Worm (Caenorhabditis elegans) whole organism, young adult: ENCODE measurements around the gene pir-2.
A peak's percentile ranks its signal among the peaks of the same experiment; 100 is the strongest.

Experiments used
- B0019.2 ChIP-seq: fragments of 200-800 bp; sonication (Bioruptor generic); conservative IDR thresholded peaks from 2 replicates; pipeline ENCODE4 v1.3.6; 2022; ENCODE audit warnings: missing genetic modification reagents, missing genetic modification characterization, missing compliant biosample characterization
- B0261.1 ChIP-seq: sonication (generic microtip); optimal IDR thresholded peaks from 2 replicates; lab custom pipeline; 2016; ENCODE audit warnings: mild to moderate bottlenecking, missing genetic modification characterization, moderate library complexity, missing compliant biosample characterization
- B0336.3 ChIP-seq: fragments of 200-800 bp; sonication (Bioruptor generic); IDR thresholded peaks from 2 replicates; pipeline ENCODE4 v1.3.6; 2022; ENCODE audit warnings: missing genetic modification characterization, missing compliant biosample characterization
- C17E4.6 ChIP-seq: fragments of 200-800 bp; sonication (Bioruptor generic); IDR thresholded peaks from 2 replicates; pipeline ENCODE4 v1.3.6; 2022; ENCODE audit warnings: missing genetic modification reagents, missing genetic modification characterization, missing compliant biosample characterization
- F10E7.11 ChIP-seq: sonication (generic microtip); optimal IDR thresholded peaks from 2 replicates; lab custom pipeline; 2017; ENCODE audit warnings: mild to moderate bottlenecking, missing genetic modification characterization, moderate library complexity, missing compliant biosample characterization
- F22D6.2 ChIP-seq: sonication (generic microtip); optimal IDR thresholded peaks from 2 replicates; lab custom pipeline; 2016; ENCODE audit warnings: mild to moderate bottlenecking, missing genetic modification characterization, missing compliant biosample characterization
- F55B11.4 ChIP-seq: sonication (generic microtip); optimal IDR thresholded peaks from 2 replicates; lab custom pipeline; 2016; ENCODE audit warnings: missing compliant biosample characterization, missing genetic modification characterization, borderline replicate concordance; ENCODE audit not compliant: insufficient read depth
- F57A8.1 ChIP-seq: fragments of 200-800 bp; sonication (Bioruptor generic); optimal IDR thresholded peaks from 2 replicates; lab custom pipeline; 2018; ENCODE audit warnings: mild to moderate bottlenecking, missing genetic modification characterization, moderate library complexity, missing compliant biosample characterization
- T07F8.4 ChIP-seq: sonication (generic microtip); optimal IDR thresholded peaks from 2 replicates; lab custom pipeline; 2016; ENCODE audit warnings: mild to moderate bottlenecking, missing genetic modification characterization, moderate library complexity, missing compliant biosample characterization
- T26A5.8 ChIP-seq: sonication (generic microtip); optimal IDR thresholded peaks from 2 replicates; lab custom pipeline; 2016; ENCODE audit warnings: missing genetic modification characterization, missing compliant biosample characterization
- Y67H2A.10 ChIP-seq: fragments of 200-800 bp; sonication (Bioruptor generic); conservative IDR thresholded peaks from 2 replicates; pipeline ENCODE4 v1.3.6; 2022; ENCODE audit warnings: missing genetic modification reagents, missing genetic modification characterization, missing compliant biosample characterization
- Y79H2A.3 ChIP-seq: fragments of 200-800 bp; sonication (Bioruptor generic); conservative IDR thresholded peaks from 2 replicates; pipeline ENCODE4 v1.3.6; 2022; ENCODE audit warnings: missing genetic modification reagents, missing genetic modification characterization, missing compliant biosample characterization
- Y95B8A.8 ChIP-seq: fragments of 200-800 bp; sonication (Bioruptor generic); IDR thresholded peaks from 2 replicates; pipeline ENCODE4 v1.3.6; 2022; ENCODE audit warnings: missing genetic modification reagents, missing genetic modification characterization, missing compliant biosample characterization
- akir-1 ChIP-seq: fragments of 200-800 bp; sonication (Bioruptor generic); optimal IDR thresholded peaks from 2 replicates; lab custom pipeline; 2018; ENCODE audit warnings: mild to moderate bottlenecking, missing genetic modification characterization, moderate library complexity, missing compliant biosample characterization
- aptf-2 ChIP-seq: fragments of 200-800 bp; sonication (Bioruptor generic); conservative IDR thresholded peaks from 2 replicates; pipeline ENCODE4 v1.3.6; 2022; ENCODE audit warnings: missing genetic modification reagents, missing genetic modification characterization, missing compliant biosample characterization
- atf-7 ChIP-seq: sonication (generic microtip); optimal IDR thresholded peaks from 2 replicates; lab custom pipeline; 2017; ENCODE audit warnings: mild to moderate bottlenecking, missing genetic modification characterization, missing compliant biosample characterization
- athp-1 ChIP-seq: sonication (generic microtip); optimal IDR thresholded peaks from 2 replicates; lab custom pipeline; 2017; ENCODE audit warnings: mild to moderate bottlenecking, missing genetic modification characterization, missing compliant biosample characterization
- attf-6 ChIP-seq: fragments of 200-800 bp; sonication (Bioruptor generic); IDR thresholded peaks from 2 replicates; pipeline ENCODE4 v1.3.6; 2022; ENCODE audit warnings: missing genetic modification reagents, missing genetic modification characterization, missing compliant biosample characterization
- bed-1 ChIP-seq: fragments of 200-800 bp; sonication (Bioruptor generic); IDR thresholded peaks from 2 replicates; pipeline ENCODE4 v1.3.6; 2022; ENCODE audit warnings: missing genetic modification reagents, missing genetic modification characterization, missing compliant biosample characterization
- bed-2 ChIP-seq: fragments of 200-800 bp; sonication (Bioruptor generic); IDR thresholded peaks from 2 replicates; pipeline ENCODE4 v1.3.6; 2022; ENCODE audit warnings: missing genetic modification reagents, missing genetic modification characterization, missing compliant biosample characterization
- ccch-3 ChIP-seq: fragments of 200-800 bp; sonication (Bioruptor generic); optimal IDR thresholded peaks from 2 replicates; lab custom pipeline; 2018; ENCODE audit warnings: mild to moderate bottlenecking, missing genetic modification characterization, missing compliant biosample characterization
- ceh-27 ChIP-seq: fragments of 200-800 bp; sonication (Bioruptor generic); optimal IDR thresholded peaks from 2 replicates; lab custom pipeline; 2018; ENCODE audit warnings: mild to moderate bottlenecking, missing genetic modification characterization, moderate library complexity, missing compliant biosample characterization
- dox-1 ChIP-seq: fragments of 200-800 bp; sonication (Bioruptor generic); IDR thresholded peaks from 2 replicates; pipeline ENCODE4 v1.3.6; 2022; ENCODE audit warnings: missing genetic modification reagents, missing genetic modification characterization, missing compliant biosample characterization
- efl-1 ChIP-seq: fragments of 150-350 bp; optimal IDR thresholded peaks from 2 replicates; lab custom pipeline; 2014; ENCODE audit warnings: missing biosample characterization, missing genetic modification reagents, missing genetic modification characterization
- egl-44 ChIP-seq: fragments of 200-800 bp; sonication (Bioruptor generic); IDR thresholded peaks from 2 replicates; pipeline ENCODE4 v1.3.6; 2022; ENCODE audit warnings: missing genetic modification reagents, missing genetic modification characterization, missing compliant biosample characterization
- hlh-12 ChIP-seq: sonication (generic microtip); optimal IDR thresholded peaks from 2 replicates; lab custom pipeline; 2016; ENCODE audit warnings: missing genetic modification characterization, missing compliant biosample characterization
- hmg-20 ChIP-seq: fragments of 200-800 bp; sonication (Bioruptor generic); IDR thresholded peaks from 2 replicates; pipeline ENCODE4 v1.3.6; 2022; ENCODE audit warnings: missing genetic modification reagents, missing genetic modification characterization, missing compliant biosample characterization
- hrde-1 ChIP-seq: sonication (generic microtip); optimal IDR thresholded peaks from 2 replicates; lab custom pipeline; 2016; ENCODE audit warnings: missing genetic modification characterization, mild to moderate bottlenecking, missing compliant biosample characterization, moderate library complexity, missing genotype, missing genetic modification reagents, borderline replicate concordance
- hsf-1 ChIP-seq: fragments of 200-800 bp; sonication (Bioruptor generic); IDR thresholded peaks from 2 replicates; pipeline ENCODE4 v1.3.6; 2022; ENCODE audit warnings: missing genetic modification reagents, missing genetic modification characterization, missing compliant biosample characterization
- let-526 ChIP-seq: fragments of 200-800 bp; sonication (Bioruptor generic); IDR thresholded peaks from 2 replicates; pipeline ENCODE4 v1.3.6; 2022; ENCODE audit warnings: missing genetic modification reagents, missing genetic modification characterization, missing compliant biosample characterization
- lin-35 ChIP-seq, 3 experiments: fragments of 150-350 bp in 2 of 3; sonication (generic microtip) in 1 of 3; optimal IDR thresholded peaks; 2 replicates each; lab custom pipeline; 2014 to 2018; ENCODE audit warnings: missing biosample characterization in 3 of 3, missing genetic modification characterization in 3 of 3, missing genetic modification reagents in 3 of 3
- lin-40 ChIP-seq: sonication (generic microtip); optimal IDR thresholded peaks from 2 replicates; lab custom pipeline; 2016; ENCODE audit warnings: missing genetic modification characterization, mild to moderate bottlenecking, missing compliant biosample characterization, missing genotype, missing genetic modification reagents
- lin-54 ChIP-seq: fragments of 200-800 bp; sonication (Bioruptor generic); optimal IDR thresholded peaks from 2 replicates; lab custom pipeline; 2018; ENCODE audit warnings: mild to moderate bottlenecking, missing genetic modification characterization, missing compliant biosample characterization
- mcd-1 ChIP-seq: fragments of 200-800 bp; sonication (Bioruptor generic); IDR thresholded peaks from 2 replicates; pipeline ENCODE4 v1.3.6; 2022; ENCODE audit warnings: missing genetic modification reagents, missing genetic modification characterization, missing compliant biosample characterization
- mes-4 ChIP-seq: sonication (generic microtip); optimal IDR thresholded peaks from 2 replicates; lab custom pipeline; 2016; ENCODE audit warnings: missing genotype, missing genetic modification characterization, missing compliant biosample characterization
- mxl-1 ChIP-seq: sonication (generic microtip); optimal IDR thresholded peaks from 2 replicates; lab custom pipeline; 2016; ENCODE audit warnings: missing genetic modification characterization, missing compliant biosample characterization
- nhr-120 ChIP-seq: fragments of 200-800 bp; sonication (Bioruptor generic); IDR thresholded peaks from 2 replicates; pipeline ENCODE4 v1.3.6; 2022; ENCODE audit warnings: missing genetic modification characterization, missing compliant biosample characterization
- pbrm-1 ChIP-seq: fragments of 200-800 bp; sonication (Bioruptor generic); IDR thresholded peaks from 2 replicates; pipeline ENCODE4 v1.3.6; 2022; ENCODE audit warnings: missing genetic modification reagents, missing genetic modification characterization, missing compliant biosample characterization
- snpc-1.3 ChIP-seq: sonication (generic microtip); optimal IDR thresholded peaks from 2 replicates; lab custom pipeline; 2017; ENCODE audit warnings: missing genetic modification characterization, mild to moderate bottlenecking, missing compliant biosample characterization, antibody characterized with exemption, moderate library complexity, missing genotype, missing genetic modification reagents; ENCODE audit not compliant: insufficient read depth
- snpc-3.4 ChIP-seq: sonication (generic microtip); optimal IDR thresholded peaks from 2 replicates; lab custom pipeline; 2017; ENCODE audit warnings: missing genetic modification characterization, mild to moderate bottlenecking, missing compliant biosample characterization, antibody characterized with exemption, moderate library complexity, missing genotype, missing genetic modification reagents
- somi-1 ChIP-seq: fragments of 200-800 bp; sonication (Bioruptor generic); optimal IDR thresholded peaks from 2 replicates; lab custom pipeline; 2018; ENCODE audit warnings: mild to moderate bottlenecking, missing genetic modification characterization, missing compliant biosample characterization
- unc-62 ChIP-seq: fragments of 150-350 bp; optimal IDR thresholded peaks from 2 replicates; lab custom pipeline; 2014; ENCODE audit warnings: missing biosample characterization, missing genetic modification reagents, missing genetic modification characterization
- xnd-1 ChIP-seq: sonication (generic microtip); optimal IDR thresholded peaks from 2 replicates; lab custom pipeline; 2016; ENCODE audit warnings: missing genotype, missing genetic modification reagents, missing genetic modification characterization, missing compliant biosample characterization
- ztf-18 ChIP-seq: sonication (generic microtip); optimal IDR thresholded peaks from 2 replicates; lab custom pipeline; 2016; ENCODE audit warnings: missing genotype, mild to moderate bottlenecking, missing genetic modification characterization, missing compliant biosample characterization
- ztf-22 ChIP-seq: fragments of 200-800 bp; sonication (Bioruptor generic); optimal IDR thresholded peaks from 2 replicates; lab custom pipeline; 2018; ENCODE audit warnings: mild to moderate bottlenecking, missing genetic modification characterization, moderate library complexity, missing compliant biosample characterization
- ztf-25 ChIP-seq: fragments of 200-800 bp; sonication (Bioruptor generic); IDR thresholded peaks from 2 replicates; pipeline ENCODE4 v1.3.6; 2022; ENCODE audit warnings: missing genetic modification reagents, missing genetic modification characterization, missing compliant biosample characterization
- ztf-26 ChIP-seq: sonication (generic microtip); optimal IDR thresholded peaks from 2 replicates; lab custom pipeline; 2017; ENCODE audit warnings: missing genetic modification characterization, missing compliant biosample characterization
- ztf-28 ChIP-seq: fragments of 200-800 bp; sonication (Bioruptor generic); IDR thresholded peaks from 2 replicates; pipeline ENCODE4 v1.3.6; 2022; ENCODE audit warnings: missing genetic modification reagents, missing genetic modification characterization, missing compliant biosample characterization

The pir-2 gene

ce11 chrIII:9393114-9393780 is 50.2 kb downstream of the pir-2 start, which contains the start of the genes gpr-2 and rgr-1 (continued):
- TF ChIP-seq ceh-27 (no peak), mxl-1 (tag; lab: Kevin White, UChicago) (no peak), egl-44 (GFP tag; lab: Robert Waterston, UW) (no peak), lin-54 (GFP tag; lab: Kevin White, UChicago) (peak; percentile 83), ztf-28 (GFP tag; lab: Robert Waterston, UW) (no peak), ztf-18 (tag; lab: Kevin White, UChicago) (peak; percentile 60), akir-1 (GFP tag; lab: Kevin White, UChicago) (no peak), F10E7.11 (tag; lab: Kevin White, UChicago) (no peak), lin-40 (tag; lab: Kevin White, UChicago) (no peak), Y79H2A.3 (GFP tag; lab: Robert Waterston, UW) (peak; percentile 56; the same call in 1 of the 2 replicates), ztf-22 (GFP tag; lab: Kevin White, UChicago) (no peak), mes-4 (tag; lab: Kevin White, UChicago) (no peak), B0019.2 (GFP tag; lab: Robert Waterston, UW) (peak; percentile 79), hmg-20 (no peak), C17E4.6 (GFP tag; lab: Robert Waterston, UW) (peak; percentile 85), aptf-2 (0 out of 2 replicates have a peak, but pooled peaks have one; percentile 44), dox-1 (peak; percentile 86), attf-6 (GFP tag; lab: Robert Waterston, UW) (peak; percentile 54; the same call in 1 of the 2 replicates), Y95B8A.8 (GFP tag; lab: Robert Waterston, UW) (peak; percentile 86), hlh-12 (tag; lab: Kevin White, UChicago) (no peak), somi-1 (GFP tag; lab: Kevin White, UChicago) (no peak), ccch-3 (GFP tag; lab: Kevin White, UChicago) (no peak), bed-2 (GFP tag; lab: Robert Waterston, UW) (no peak), F57A8.1 (no peak), F55B11.4 (no peak), hsf-1 (GFP tag; lab: Robert Waterston, UW) (peak; percentile 90), bed-1 (no peak), hrde-1 (tag; lab: Kevin White, UChicago) (no peak), pbrm-1 (GFP tag; lab: Robert Waterston, UW) (peak; percentile 57; the same call in 1 of the 2 replicates), snpc-1.3 (tag; lab: Kevin White, UChicago) (peak; percentile 23), nhr-120 (GFP tag; lab: Robert Waterston, UW) (no peak), unc-62 (GFP tag; lab: Kevin White, UChicago) (no peak), snpc-3.4 (tag; lab: Kevin White, UChicago) (peak; percentile 80), athp-1 (tag; lab: Kevin White, UChicago) (no peak), lin-35 (GFP tag; optimal IDR thresholded peaks at IDR 0.05; lab: Kevin White, UChicago) (peak in 2 of 3 experiments; percentile 44 to 63), T26A5.8 (tag; lab: Kevin White, UChicago) (no peak), let-526 (GFP tag; lab: Robert Waterston, UW) (no peak), B0336.3 (GFP tag; lab: Robert Waterston, UW) (peak; percentile 56; the same call in 1 of the 2 replicates), Y67H2A.10 (GFP tag; lab: Robert Waterston, UW) (0 out of 2 replicates have a peak, but pooled peaks have one; percentile 37), B0261.1 (tag; lab: Kevin White, UChicago) (no peak), F22D6.2 (tag; lab: Kevin White, UChicago) (no peak), ztf-25 (GFP tag; lab: Robert Waterston, UW) (no peak), mcd-1 (GFP tag; lab: Robert Waterston, UW) (peak; percentile 80), ztf-26 (tag; lab: Kevin White, UChicago) (no peak), efl-1 (GFP tag; lab: Kevin White, UChicago) (peak; percentile 98), T07F8.4 (tag; lab: Kevin White, UChicago) (no peak), atf-7 (tag; lab: Kevin White, UChicago) (no peak), xnd-1 (tag; lab: Kevin White, UChicago) (peak; percentile 91)
